Fruit fly (Drosophila melanogaster) whole organism, embryonic: ENCODE data around the gene teq.

Experiments
- Bteb2 ChIP-seq: fragments of 200-800 bp; sonication (Bioruptor generic); optimal IDR thresholded peaks from 2 replicates; lab custom pipeline; 2016; ENCODE audit warnings: missing biosample characterization, missing genetic modification characterization
- C15 ChIP-seq: fragments of 200-800 bp; sonication (Bioruptor generic); IDR thresholded peaks from 3 replicates; pipeline ENCODE4 v1.3.6; 2022; ENCODE audit warnings: missing biosample characterization, missing genetic modification characterization
- CG12391 ChIP-seq: fragments of 200-800 bp; sonication (Bioruptor generic); optimal IDR thresholded peaks from 3 replicates; lab custom pipeline; 2018; ENCODE audit warnings: missing biosample characterization, mild to moderate bottlenecking, missing genetic modification characterization, moderate library complexity
- CG15696 ChIP-seq: fragments of 200-800 bp; sonication (Bioruptor generic); optimal IDR thresholded peaks from 2 replicates; lab custom pipeline; 2019; ENCODE audit warnings: missing biosample characterization, mild to moderate bottlenecking, missing genetic modification characterization, moderate library complexity
- CG16815 ChIP-seq: fragments of 200-800 bp; sonication (Bioruptor generic); optimal IDR thresholded peaks from 3 replicates; lab custom pipeline; 2017; ENCODE audit warnings: missing biosample characterization, mild to moderate bottlenecking, missing genetic modification characterization
- CG17328 ChIP-seq: fragments of 200-800 bp; sonication (Bioruptor generic); IDR thresholded peaks from 2 replicates; pipeline ENCODE4 v1.3.6; 2022; ENCODE audit warnings: missing biosample characterization, missing genetic modification characterization
- CG17802 ChIP-seq: fragments of 200-800 bp; sonication (Bioruptor generic); optimal IDR thresholded peaks from 2 replicates; lab custom pipeline; 2018; ENCODE audit warnings: missing biosample characterization, mild to moderate bottlenecking, missing genetic modification characterization, moderate library complexity
- CG3163 ChIP-seq: fragments of 200-800 bp; sonication (Bioruptor generic); optimal IDR thresholded peaks from 3 replicates; lab custom pipeline; 2016; ENCODE audit warnings: missing biosample characterization, missing genetic modification characterization
- CG3281 ChIP-seq: fragments of 200-800 bp; sonication (Bioruptor generic); optimal IDR thresholded peaks from 3 replicates; lab custom pipeline; 2017; ENCODE audit warnings: missing biosample characterization, mild to moderate bottlenecking, missing genetic modification characterization
- CG3726 ChIP-seq: fragments of 200-800 bp; sonication (Bioruptor generic); IDR thresholded peaks from 3 replicates; pipeline ENCODE4, ENCODE4 v1.3.6; 2022; ENCODE audit warnings: missing biosample characterization, missing genetic modification characterization
- CG4617 ChIP-seq: fragments of 200-800 bp; sonication (Bioruptor generic); optimal IDR thresholded peaks from 3 replicates; lab custom pipeline; 2016; ENCODE audit warnings: missing biosample characterization, missing genetic modification characterization, borderline replicate concordance
- CG5245 ChIP-seq: fragments of 200-800 bp; sonication (Bioruptor generic); optimal IDR thresholded peaks from 3 replicates; lab custom pipeline; 2016; ENCODE audit warnings: missing biosample characterization, missing genetic modification characterization
- CG6272 ChIP-seq: fragments of 200-800 bp; sonication (Bioruptor generic); IDR thresholded peaks from 2 replicates; pipeline ENCODE4 v1.3.6; 2022; ENCODE audit warnings: missing biosample characterization, missing genetic modification characterization
- CG8924 ChIP-seq: fragments of 200-800 bp; optimal IDR thresholded peaks from 3 replicates; lab custom pipeline; 2019; ENCODE audit warnings: missing biosample characterization, mild to moderate bottlenecking, missing genetic modification characterization, moderate library complexity
- CG9215 ChIP-seq: fragments of 200-800 bp; sonication (Bioruptor generic); IDR thresholded peaks from 2 replicates; pipeline ENCODE4 v1.3.6; 2022; ENCODE audit warnings: missing biosample characterization, missing genetic modification characterization
- CG9727 ChIP-seq: fragments of 200-800 bp; sonication (Bioruptor generic); optimal IDR thresholded peaks from 3 replicates; lab custom pipeline; 2017; ENCODE audit warnings: missing biosample characterization, mild to moderate bottlenecking, missing genetic modification characterization
- D19B ChIP-seq: fragments of 200-800 bp; sonication (Bioruptor generic); optimal IDR thresholded peaks from 2 replicates; lab custom pipeline; 2017; ENCODE audit warnings: missing biosample characterization, mild to moderate bottlenecking, missing genetic modification characterization
- Deaf1 ChIP-seq: fragments of 200-800 bp; optimal IDR thresholded peaks from 3 replicates; lab custom pipeline; 2019; ENCODE audit warnings: missing biosample characterization, mild to moderate bottlenecking, missing genetic modification characterization, moderate library complexity
- H2.0 ChIP-seq: fragments of 200-800 bp; sonication (Bioruptor generic); IDR thresholded peaks from 2 replicates; pipeline ENCODE4 v1.3.6; 2022; ENCODE audit warnings: missing biosample characterization, missing genetic modification characterization
- HLH3B ChIP-seq: fragments of 200-800 bp; sonication (Bioruptor generic); IDR thresholded peaks from 2 replicates; pipeline ENCODE4 v1.3.6; 2022; ENCODE audit warnings: missing biosample characterization, missing genetic modification characterization
- Hr39 ChIP-seq: fragments of >200 bp; optimal IDR thresholded peaks from 2 replicates; lab custom pipeline; 2017
- Kr ChIP-seq: fragments of 200-800 bp; sonication (Bioruptor generic); optimal IDR thresholded peaks from 2 replicates; lab custom pipeline; 2017; ENCODE audit warnings: missing biosample characterization, mild to moderate bottlenecking, missing genetic modification characterization
- NK7.1 ChIP-seq: fragments of 200-800 bp; sonication (Bioruptor generic); optimal IDR thresholded peaks from 3 replicates; lab custom pipeline; 2016; ENCODE audit warnings: missing biosample characterization, missing genetic modification characterization
- Six4 ChIP-seq: fragments of 200-800 bp; sonication (Bioruptor generic); optimal IDR thresholded peaks from 2 replicates; lab custom pipeline; 2016; ENCODE audit warnings: missing biosample characterization, missing genetic modification characterization
- Tbp ChIP-seq: fragments of >200 bp; optimal IDR thresholded peaks from 2 replicates; lab custom pipeline; 2018; ENCODE audit warnings: missing biosample characterization, missing genetic modification characterization
- Xbp1 ChIP-seq: fragments of 200-800 bp; sonication (Bioruptor generic); optimal IDR thresholded peaks from 3 replicates; lab custom pipeline; 2016; ENCODE audit warnings: missing biosample characterization, mild to moderate bottlenecking, missing genetic modification characterization
- Xrp1 ChIP-seq: fragments of 200-800 bp; sonication (Bioruptor generic); IDR thresholded peaks from 2 replicates; pipeline ENCODE4 v1.3.6; 2022; ENCODE audit warnings: missing biosample characterization, missing genetic modification characterization
- ara ChIP-seq: fragments of 200-800 bp; sonication (Bioruptor generic); IDR thresholded peaks from 2 replicates; pipeline ENCODE4 v1.3.6; 2022; ENCODE audit warnings: missing biosample characterization, missing genetic modification characterization
- ase ChIP-seq: fragments of 200-800 bp; sonication (Bioruptor generic); IDR thresholded peaks from 3 replicates; pipeline ENCODE4 v1.3.6; 2022; ENCODE audit warnings: missing biosample characterization, missing genetic modification characterization
- bcd ChIP-seq: fragments of 200-800 bp; sonication (Bioruptor generic); optimal IDR thresholded peaks from 2 replicates; lab custom pipeline; 2017; ENCODE audit warnings: missing biosample characterization, mild to moderate bottlenecking, missing genetic modification characterization
- br ChIP-seq: fragments of >200 bp; optimal IDR thresholded peaks from 2 replicates; lab custom pipeline; 2017
- chm ChIP-seq: fragments of 200-800 bp; sonication (Bioruptor generic); IDR thresholded peaks from 2 replicates; pipeline ENCODE4 v1.3.6; 2022; ENCODE audit warnings: missing biosample characterization, missing genetic modification characterization
- danr ChIP-seq: fragments of 200-800 bp; sonication (Bioruptor generic); IDR thresholded peaks from 2 replicates; pipeline ENCODE4 v1.3.6; 2022; ENCODE audit warnings: missing biosample characterization, missing genetic modification characterization
- disco-r ChIP-seq: fragments of 200-800 bp; sonication (Bioruptor generic); optimal IDR thresholded peaks from 2 replicates; lab custom pipeline; 2016; ENCODE audit warnings: missing biosample characterization, missing genetic modification characterization
- en ChIP-seq: fragments of 200-800 bp; sonication (Bioruptor generic); optimal IDR thresholded peaks from 2 replicates; lab custom pipeline; 2016; ENCODE audit warnings: missing biosample characterization, missing genetic modification characterization
- gt ChIP-seq: fragments of 200-800 bp; sonication (Bioruptor generic); IDR thresholded peaks from 2 replicates; pipeline ENCODE4 v1.3.6; 2022; ENCODE audit warnings: missing biosample characterization, missing genetic modification characterization
- lilli ChIP-seq: fragments of 200-800 bp; sonication (Bioruptor generic); optimal IDR thresholded peaks from 3 replicates; lab custom pipeline; 2016; ENCODE audit warnings: missing biosample characterization, missing genetic modification characterization
- lola ChIP-seq, 3 experiments: fragments of >200 bp in 2 of 3; fragments of 200-800 bp in 1 of 3; sonication (Bioruptor generic) in 1 of 3; optimal IDR thresholded peaks; 2 replicates each; lab custom pipeline; 2017 to 2019; ENCODE audit warnings: missing biosample characterization in 3 of 3, missing genetic modification characterization in 3 of 3, mild to moderate bottlenecking in 1 of 3, moderate library complexity in 1 of 3
- luna ChIP-seq: fragments of 200-800 bp; sonication (Bioruptor generic); optimal IDR thresholded peaks from 2 replicates; lab custom pipeline; 2016; ENCODE audit warnings: missing biosample characterization, missing genetic modification characterization
- mam ChIP-seq: fragments of 200-800 bp; sonication (Bioruptor generic); optimal IDR thresholded peaks from 3 replicates; lab custom pipeline; 2016; ENCODE audit warnings: missing biosample characterization, missing genetic modification characterization
- p53 ChIP-seq: fragments of 200-800 bp; sonication (Bioruptor generic); optimal IDR thresholded peaks from 2 replicates; lab custom pipeline; 2016; ENCODE audit warnings: missing biosample characterization, missing genetic modification characterization
- pros ChIP-seq: fragments of 200-800 bp; sonication (Bioruptor generic); optimal IDR thresholded peaks from 3 replicates; lab custom pipeline; 2019; ENCODE audit warnings: missing biosample characterization, mild to moderate bottlenecking, missing genetic modification characterization, moderate library complexity
- sd ChIP-seq: fragments of 200-800 bp; sonication (Bioruptor generic); optimal IDR thresholded peaks from 3 replicates; lab custom pipeline; 2018; ENCODE audit warnings: missing biosample characterization, mild to moderate bottlenecking, missing genetic modification characterization, moderate library complexity
- slbo ChIP-seq: fragments of 200-800 bp; sonication (Bioruptor generic); IDR thresholded peaks from 2 replicates; pipeline ENCODE4 v1.3.6; 2022; ENCODE audit warnings: missing biosample characterization, missing genetic modification characterization
- slou ChIP-seq: fragments of 200-800 bp; sonication (Bioruptor generic); optimal IDR thresholded peaks from 3 replicates; lab custom pipeline; 2016; ENCODE audit warnings: missing biosample characterization, missing genetic modification characterization
- tll ChIP-seq, 2 experiments: fragments of 200-800 bp in 1 of 2; fragments of >200 bp in 1 of 2; sonication (Bioruptor generic) in 1 of 2; optimal IDR thresholded peaks; 2 replicates each; lab custom pipeline; 2017 to 2019; ENCODE audit warnings: missing biosample characterization in 2 of 2, missing genetic modification characterization in 2 of 2, mild to moderate bottlenecking in 1 of 2, moderate library complexity in 1 of 2
- tx ChIP-seq: fragments of 200-800 bp; sonication (Bioruptor generic); optimal IDR thresholded peaks from 2 replicates; lab custom pipeline; 2016; ENCODE audit warnings: missing biosample characterization, missing genetic modification characterization
- unpg ChIP-seq: fragments of 200-800 bp; sonication (Bioruptor generic); optimal IDR thresholded peaks from 3 replicates; lab custom pipeline; 2018; ENCODE audit warnings: missing biosample characterization, mild to moderate bottlenecking, missing genetic modification characterization, moderate library complexity
- vnd ChIP-seq: fragments of 200-800 bp; sonication (Bioruptor generic); IDR thresholded peaks from 3 replicates; pipeline ENCODE4 v1.3.6; 2022; ENCODE audit warnings: missing biosample characterization, missing genetic modification characterization; ENCODE audit not compliant: partially characterized antibody
- vvl ChIP-seq: fragments of 200-800 bp; sonication (Bioruptor generic); IDR thresholded peaks from 2 replicates; pipeline ENCODE4 v1.3.6; 2022; ENCODE audit warnings: missing biosample characterization, missing genetic modification characterization
- wdn ChIP-seq: fragments of 200-800 bp; sonication (Bioruptor generic); IDR thresholded peaks from 2 replicates; pipeline ENCODE4 v1.3.6; 2022; ENCODE audit warnings: missing biosample characterization, missing genetic modification characterization
- wor ChIP-seq: fragments of 200-800 bp; sonication (Bioruptor generic); IDR thresholded peaks from 2 replicates; pipeline ENCODE4 v1.3.6; 2022; ENCODE audit warnings: missing biosample characterization, missing genetic modification characterization

Gene teq

DNA sequence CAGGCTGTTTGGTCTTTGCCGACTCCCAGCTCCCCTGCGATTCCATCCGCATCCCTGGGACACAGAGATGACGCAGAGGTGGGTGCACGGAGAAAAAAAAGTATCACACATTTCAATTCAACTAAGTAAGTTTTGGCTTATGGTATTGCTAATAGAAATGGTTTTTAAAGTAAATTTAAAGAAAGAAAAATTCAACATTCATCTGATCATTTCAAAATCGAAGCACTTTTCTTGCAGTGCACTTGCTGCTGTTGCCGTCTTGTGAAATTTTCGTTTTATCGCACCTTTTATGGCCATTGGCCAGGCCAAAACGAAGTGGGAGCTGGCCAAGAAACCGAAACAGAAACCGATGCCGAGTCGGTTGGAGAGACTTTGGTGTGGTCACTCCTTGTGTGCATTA is 29.1 kb upstream of the teq start (continued):
- TF ChIP-seq mam (GFP tag; lab: Kevin White, UChicago) (peak; percentile 44), chm (GFP tag; lab: Robert Waterston, UW) (peak; percentile 82), br (no peak), lilli (GFP tag; lab: Kevin White, UChicago) (peak; percentile 42), CG16815 (GFP tag; lab: Kevin White, UChicago) (peak; percentile 21), CG5245 (GFP tag; lab: Kevin White, UChicago) (peak; percentile 61), unpg (peak; percentile 36), ase (GFP tag; lab: Robert Waterston, UW) (peak; percentile 72), sd (tag; lab: Kevin White, UChicago) (no peak), tll (GFP tag; optimal IDR thresholded peaks at IDR 0.05; lab: Kevin White, UChicago) (peak in 1 of 2 experiments; percentile 33), Deaf1 (tag; lab: Kevin White, UChicago) (peak; percentile 56), vvl (GFP tag; lab: Robert Waterston, UW) (peak; percentile 84), CG9215 (peak; percentile 27; the same call in 1 of the 2 replicates), CG15696 (tag; lab: Kevin White, UChicago) (peak; percentile 75), CG17328 (GFP tag; lab: Robert Waterston, UW) (peak; percentile 83), Xbp1 (GFP tag; lab: Kevin White, UChicago) (peak; percentile 54), en (no peak), wor (GFP tag; lab: Robert Waterston, UW) (peak; percentile 65), Hr39 (no peak), disco-r (GFP tag; lab: Kevin White, UChicago) (no peak), HLH3B (peak; percentile 77), slbo (GFP tag; lab: Robert Waterston, UW) (peak; percentile 69), Bteb2 (GFP tag; lab: Kevin White, UChicago) (no peak), Tbp (GFP tag; lab: Kevin White, UChicago) (no peak), CG3726 (GFP tag; lab: Robert Waterston, UW) (peak; percentile 58; the same call in 1 of the 3 replicates), Kr (GFP tag; lab: Kevin White, UChicago) (no peak), CG8924 (peak; percentile 39), bcd (GFP tag; lab: Kevin White, UChicago) (peak; percentile 59), CG17802 (peak; percentile 44), luna (GFP tag; lab: Kevin White, UChicago) (no peak), Six4 (GFP tag; lab: Kevin White, UChicago) (peak; percentile 53), wdn (GFP tag; lab: Robert Waterston, UW) (no peak), CG12391 (peak; percentile 53), slou (GFP tag; lab: Kevin White, UChicago) (no peak), p53 (GFP tag; lab: Kevin White, UChicago) (no peak), D19B (peak; percentile 23), CG6272 (GFP tag; lab: Robert Waterston, UW) (peak; percentile 32; the same call in 1 of the 2 replicates), CG3163 (GFP tag; lab: Kevin White, UChicago) (peak; percentile 25), CG3281 (GFP tag; lab: Kevin White, UChicago) (peak; percentile 33), Xrp1 (GFP tag; lab: Robert Waterston, UW) (peak; percentile 88), H2.0 (GFP tag; lab: Robert Waterston, UW) (peak; percentile 37), ara (GFP tag; lab: Robert Waterston, UW) (peak; percentile 61; the same call in 1 of the 2 replicates), lola (GFP tag; optimal IDR thresholded peaks at IDR 0.05; lab: Kevin White, UChicago) (peak in 1 of 3 experiments; percentile 50), pros (GFP tag; lab: Kevin White, UChicago) (no peak), vnd (GFP tag; lab: Robert Waterston, UW) (no peak), gt (GFP tag; lab: Robert Waterston, UW) (peak; percentile 64; the same call in 1 of the 2 replicates), tx (GFP tag; lab: Kevin White, UChicago) (no peak), CG4617 (GFP tag; lab: Kevin White, UChicago) (no peak), C15 (GFP tag; lab: Robert Waterston, UW) (no peak), NK7.1 (GFP tag; lab: Kevin White, UChicago) (peak; percentile 15), danr (GFP tag; lab: Robert Waterston, UW) (peak; percentile 51; the same call in 1 of the 2 replicates), CG9727 (GFP tag; lab: Kevin White, UChicago) (peak; percentile 85)
